Fruit fly (Drosophila melanogaster) whole organism, embryonic: Measurements from ENCODE around the gene Gclc.

Source experiments
- Asciz ChIP-seq: fragments of 200-800 bp; sonication (Bioruptor generic); optimal IDR thresholded peaks from 2 replicates; lab custom pipeline; 2017; ENCODE audit warnings: missing biosample characterization, mild to moderate bottlenecking, missing genetic modification characterization, missing genetic modification reagents
- B-H2 ChIP-seq: fragments of 200-800 bp; sonication (Bioruptor generic); optimal IDR thresholded peaks from 2 replicates; lab custom pipeline; 2018; ENCODE audit warnings: missing biosample characterization, mild to moderate bottlenecking, missing genetic modification characterization
- CG10366 ChIP-seq: fragments of 200-800 bp; sonication (Bioruptor generic); IDR thresholded peaks from 2 replicates; pipeline ENCODE4 v1.3.6; 2022; ENCODE audit warnings: missing biosample characterization, missing genetic modification characterization
- CG14965 ChIP-seq: fragments of 200-800 bp; sonication (Bioruptor generic); optimal IDR thresholded peaks from 2 replicates; lab custom pipeline; 2016; ENCODE audit warnings: missing biosample characterization, missing genetic modification characterization, borderline replicate concordance
- CG18599 ChIP-seq: fragments of 200-800 bp; sonication (Bioruptor generic); optimal IDR thresholded peaks from 3 replicates; lab custom pipeline; 2017; ENCODE audit warnings: missing biosample characterization, missing genetic modification characterization, mild to moderate bottlenecking, moderate library complexity, missing genetic modification reagents
- CG18619 ChIP-seq: fragments of 200-800 bp; sonication (Bioruptor generic); optimal IDR thresholded peaks from 3 replicates; lab custom pipeline; 2017; ENCODE audit warnings: missing biosample characterization, mild to moderate bottlenecking, missing genetic modification characterization
- CG2875 ChIP-seq: fragments of 200-800 bp; sonication (Bioruptor generic); optimal IDR thresholded peaks from 2 replicates; lab custom pipeline; 2017; ENCODE audit warnings: missing biosample characterization, mild to moderate bottlenecking, missing genetic modification characterization, missing genetic modification reagents
- CG3065 ChIP-seq: fragments of 200-800 bp; sonication (Bioruptor generic); optimal IDR thresholded peaks from 2 replicates; lab custom pipeline; 2016; ENCODE audit warnings: missing biosample characterization, missing genetic modification characterization
- CG4617 ChIP-seq: fragments of 200-800 bp; sonication (Bioruptor generic); optimal IDR thresholded peaks from 3 replicates; lab custom pipeline; 2016; ENCODE audit warnings: missing biosample characterization, missing genetic modification characterization, borderline replicate concordance
- CG5953 ChIP-seq: fragments of 200-800 bp; sonication (Bioruptor generic); IDR thresholded peaks from 2 replicates; pipeline ENCODE4 v1.3.6; 2022; ENCODE audit warnings: missing biosample characterization, missing genetic modification characterization
- CG6765 ChIP-seq: fragments of 200-800 bp; sonication (Bioruptor generic); optimal IDR thresholded peaks from 3 replicates; lab custom pipeline; 2017; ENCODE audit warnings: missing biosample characterization, mild to moderate bottlenecking, missing genetic modification characterization
- CG6791 ChIP-seq: fragments of 200-800 bp; sonication (Bioruptor generic); IDR thresholded peaks from 3 replicates; pipeline ENCODE4 v1.3.6; 2022; ENCODE audit warnings: missing biosample characterization, missing genetic modification characterization; ENCODE audit not compliant: partially characterized antibody
- CG7271 ChIP-seq: fragments of 200-800 bp; sonication (Bioruptor generic); optimal IDR thresholded peaks from 2 replicates; lab custom pipeline; 2018; ENCODE audit warnings: missing biosample characterization, mild to moderate bottlenecking, missing genetic modification characterization, moderate library complexity
- CG7839 ChIP-seq: fragments of 200-800 bp; sonication (Bioruptor generic); optimal IDR thresholded peaks from 3 replicates; lab custom pipeline; 2018; ENCODE audit warnings: missing biosample characterization, mild to moderate bottlenecking, missing genetic modification characterization, moderate library complexity
- CG8944 ChIP-seq: fragments of 200-800 bp; sonication (Bioruptor generic); optimal IDR thresholded peaks from 3 replicates; lab custom pipeline; 2016; ENCODE audit warnings: missing biosample characterization, missing genetic modification characterization
- CG9215 ChIP-seq: fragments of 200-800 bp; sonication (Bioruptor generic); IDR thresholded peaks from 2 replicates; pipeline ENCODE4 v1.3.6; 2022; ENCODE audit warnings: missing biosample characterization, missing genetic modification characterization
- CG9876 ChIP-seq: fragments of 200-800 bp; sonication (Bioruptor generic); optimal IDR thresholded peaks from 2 replicates; lab custom pipeline; 2016; ENCODE audit warnings: missing biosample characterization, missing genetic modification characterization
- D19B ChIP-seq: fragments of 200-800 bp; sonication (Bioruptor generic); optimal IDR thresholded peaks from 2 replicates; lab custom pipeline; 2017; ENCODE audit warnings: missing biosample characterization, mild to moderate bottlenecking, missing genetic modification characterization
- Dip2 ChIP-seq: fragments of 200-800 bp; sonication (Bioruptor generic); IDR thresholded peaks from 2 replicates; pipeline ENCODE4 v1.3.6; 2022; ENCODE audit warnings: missing biosample characterization, missing genetic modification characterization
- Hmr ChIP-seq: fragments of 200-800 bp; sonication (Bioruptor generic); optimal IDR thresholded peaks from 3 replicates; lab custom pipeline; 2017; ENCODE audit warnings: mild to moderate bottlenecking, missing biosample characterization, missing genetic modification reagents, missing genetic modification characterization
- Lhr ChIP-seq: fragments of 200-800 bp; sonication (Bioruptor generic); optimal IDR thresholded peaks from 3 replicates; lab custom pipeline; 2017; ENCODE audit warnings: mild to moderate bottlenecking, missing biosample characterization, missing genetic modification reagents, missing genetic modification characterization
- Ssrp ChIP-seq: fragments of 200-800 bp; sonication (Bioruptor generic); optimal IDR thresholded peaks from 2 replicates; lab custom pipeline; 2018; ENCODE audit warnings: missing biosample characterization, mild to moderate bottlenecking, missing genetic modification characterization, moderate library complexity
- Tbp ChIP-seq: fragments of >200 bp; optimal IDR thresholded peaks from 2 replicates; lab custom pipeline; 2018; ENCODE audit warnings: missing biosample characterization, missing genetic modification characterization
- Trl ChIP-seq, 3 experiments: fragments of >200 bp in 2 of 3; fragments of 200-800 bp in 1 of 3; sonication (Bioruptor generic) in 1 of 3; optimal IDR thresholded peaks; 2 replicates in 1 of 3; 3 replicates in 2 of 3; lab custom pipeline; 2016 to 2017; ENCODE audit warnings: missing biosample characterization in 1 of 3, missing genetic modification characterization in 1 of 3
- Vsx1 ChIP-seq: fragments of 200-800 bp; sonication (Bioruptor generic); optimal IDR thresholded peaks from 2 replicates; lab custom pipeline; 2017; ENCODE audit warnings: missing biosample characterization, mild to moderate bottlenecking, missing genetic modification characterization, missing genetic modification reagents
- bigmax ChIP-seq: fragments of 200-800 bp; sonication (Bioruptor generic); optimal IDR thresholded peaks from 2 replicates; lab custom pipeline; 2018; ENCODE audit warnings: missing biosample characterization, mild to moderate bottlenecking, missing genetic modification characterization
- cad ChIP-seq: fragments of >200 bp; optimal IDR thresholded peaks from 2 replicates; lab custom pipeline; 2017; ENCODE audit warnings: missing biosample characterization, missing genetic modification characterization
- cg ChIP-seq: fragments of 200-800 bp; sonication (Bioruptor generic); optimal IDR thresholded peaks from 3 replicates; lab custom pipeline; 2019; ENCODE audit warnings: missing biosample characterization, mild to moderate bottlenecking, missing genetic modification characterization, moderate library complexity
- crol ChIP-seq: fragments of 200-800 bp; sonication (Bioruptor generic); IDR thresholded peaks from 2 replicates; pipeline ENCODE4 v1.3.6; 2022; ENCODE audit warnings: missing biosample characterization, missing genetic modification characterization
- cwo ChIP-seq: fragments of 200-800 bp; sonication (Bioruptor generic); optimal IDR thresholded peaks from 3 replicates; lab custom pipeline; 2017; ENCODE audit warnings: missing biosample characterization, missing genetic modification characterization, mild to moderate bottlenecking, moderate library complexity, missing genetic modification reagents
- dmrt11E ChIP-seq: fragments of 200-800 bp; sonication (Bioruptor generic); optimal IDR thresholded peaks from 3 replicates; lab custom pipeline; 2018; ENCODE audit warnings: missing biosample characterization, mild to moderate bottlenecking, missing genetic modification characterization, moderate library complexity
- eve ChIP-seq, 2 experiments: fragments of >200 bp; optimal IDR thresholded peaks; 2 replicates each; lab custom pipeline; 2017; ENCODE audit warnings: missing biosample characterization in 2 of 2, missing genetic modification characterization in 2 of 2
- gcm2 ChIP-seq: fragments of 200-800 bp; sonication (Bioruptor generic); optimal IDR thresholded peaks from 2 replicates; lab custom pipeline; 2016; ENCODE audit warnings: missing biosample characterization, missing genetic modification characterization
- gfzf ChIP-seq: fragments of 200-800 bp; sonication (Bioruptor generic); optimal IDR thresholded peaks from 2 replicates; lab custom pipeline; 2016; ENCODE audit warnings: missing biosample characterization, mild to moderate bottlenecking, missing genetic modification characterization, moderate library complexity
- gro ChIP-seq: fragments of 200-800 bp; sonication (Bioruptor generic); optimal IDR thresholded peaks from 2 replicates; lab custom pipeline; 2016; ENCODE audit warnings: missing biosample characterization, missing genetic modification characterization
- gsb ChIP-seq: fragments of 200-800 bp; sonication (Bioruptor generic); IDR thresholded peaks from 2 replicates; pipeline ENCODE4 v1.3.6; 2022; ENCODE audit warnings: missing biosample characterization, missing genetic modification characterization
- gsb-n ChIP-seq: fragments of 200-800 bp; sonication (Bioruptor generic); optimal IDR thresholded peaks from 3 replicates; lab custom pipeline; 2018; ENCODE audit warnings: missing biosample characterization, mild to moderate bottlenecking, missing genetic modification characterization
- h ChIP-seq: fragments of >200 bp; optimal IDR thresholded peaks from 2 replicates; lab custom pipeline; 2017
- hbn ChIP-seq: fragments of 200-800 bp; sonication (Bioruptor generic); IDR thresholded peaks from 2 replicates; pipeline ENCODE4 v1.3.6; 2022; ENCODE audit warnings: missing biosample characterization, missing genetic modification characterization; ENCODE audit not compliant: partially characterized antibody
- hth ChIP-seq: fragments of >200 bp; optimal IDR thresholded peaks from 2 replicates; lab custom pipeline; 2017; ENCODE audit warnings: inconsistent platforms
- p53 ChIP-seq: fragments of 200-800 bp; sonication (Bioruptor generic); optimal IDR thresholded peaks from 2 replicates; lab custom pipeline; 2016; ENCODE audit warnings: missing biosample characterization, missing genetic modification characterization
- pan ChIP-seq, 4 experiments: fragments of >200 bp in 3 of 4; fragments of 200-800 bp in 1 of 4; sonication (Bioruptor generic) in 1 of 4; optimal IDR thresholded peaks in 3 of 4; IDR thresholded peaks in 1 of 4; 2 replicates each; pipeline versions ENCODE4 v1.3.6 to Lab custom; 2017 to 2022; ENCODE audit warnings: missing biosample characterization in 2 of 4, missing genetic modification characterization in 2 of 4, mixed read lengths in 1 of 4
- pita ChIP-seq: fragments of 200-800 bp; sonication (Bioruptor generic); optimal IDR thresholded peaks from 2 replicates; lab custom pipeline; 2017; ENCODE audit warnings: missing biosample characterization, mild to moderate bottlenecking, missing genetic modification characterization
- row ChIP-seq: fragments of 200-800 bp; sonication (Bioruptor generic); IDR thresholded peaks from 3 replicates; pipeline ENCODE4 v1.3.6; 2022; ENCODE audit warnings: missing biosample characterization, missing genetic modification characterization
- sd ChIP-seq: fragments of 200-800 bp; sonication (Bioruptor generic); optimal IDR thresholded peaks from 3 replicates; lab custom pipeline; 2018; ENCODE audit warnings: missing biosample characterization, mild to moderate bottlenecking, missing genetic modification characterization, moderate library complexity
- trem ChIP-seq: fragments of 200-800 bp; optimal IDR thresholded peaks from 3 replicates; lab custom pipeline; 2019; ENCODE audit warnings: missing biosample characterization, mild to moderate bottlenecking, missing genetic modification characterization, moderate library complexity
- twi ChIP-seq: fragments of 200-800 bp; optimal IDR thresholded peaks from 2 replicates; lab custom pipeline; 2019; ENCODE audit warnings: missing biosample characterization, mild to moderate bottlenecking, missing genetic modification characterization, moderate library complexity
- wek ChIP-seq: fragments of 200-800 bp; sonication (Bioruptor generic); optimal IDR thresholded peaks from 3 replicates; lab custom pipeline; 2018; ENCODE audit warnings: missing biosample characterization, mild to moderate bottlenecking, missing genetic modification characterization, moderate library complexity
- wor ChIP-seq: fragments of 200-800 bp; sonication (Bioruptor generic); IDR thresholded peaks from 2 replicates; pipeline ENCODE4 v1.3.6; 2022; ENCODE audit warnings: missing biosample characterization, missing genetic modification characterization

Gclc gene

DNA sequence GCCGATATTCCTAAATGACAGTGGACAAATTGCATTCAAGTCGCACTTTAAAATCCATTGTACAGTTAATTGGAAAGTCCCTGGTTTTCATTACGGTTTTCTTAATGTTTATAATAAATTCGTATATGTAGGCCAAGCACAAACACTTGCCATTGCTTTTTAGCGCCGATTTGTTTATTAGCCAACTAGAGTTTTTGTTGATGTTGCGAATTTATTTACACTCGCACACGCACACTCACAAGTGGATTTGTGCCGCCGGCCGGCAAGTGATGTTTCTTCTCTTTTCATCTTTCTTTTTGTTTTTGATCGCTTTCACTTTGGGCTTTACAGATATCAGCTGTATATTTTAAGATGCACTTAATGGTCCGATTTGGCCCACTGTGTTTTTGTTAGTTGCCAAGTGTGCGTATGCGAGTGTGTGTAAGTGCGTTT lies 58.6 kb downstream of the Gclc start (continued):
- peak; percentile 32 for TF ChIP-seq gsb-n (tag; lab: Kevin White, UChicago)
- peak; percentile 79 for TF ChIP-seq Ssrp
- no peak for TF ChIP-seq CG7271 (tag; lab: Kevin White, UChicago)
- TF ChIP-seq CG7839 (tag; lab: Kevin White, UChicago) = peak; percentile 85
- no peak for TF ChIP-seq CG6791
- peak; percentile 48 for TF ChIP-seq cwo (GFP tag; lab: Kevin White, UChicago)
- TF ChIP-seq p53 (GFP tag; lab: Kevin White, UChicago) = peak; percentile 40
- no peak for TF ChIP-seq hth (lab: Kevin White, UChicago)
- TF ChIP-seq CG14965 (GFP tag; lab: Kevin White, UChicago) = no peak
- no peak for TF ChIP-seq cad (GFP tag; lab: Kevin White, UChicago)
- TF ChIP-seq CG8944 (GFP tag; lab: Kevin White, UChicago) = peak; percentile 78
- TF ChIP-seq CG4617 = peak; percentile 29
- no peak for TF ChIP-seq B-H2 (GFP tag; lab: Kevin White, UChicago)
- TF ChIP-seq h (lab: Kevin White, UChicago) = no peak
- TF ChIP-seq CG3065 (GFP tag; lab: Kevin White, UChicago) = peak; percentile 8
- TF ChIP-seq wor (GFP tag; lab: Robert Waterston, UW) = no peak; the same call in 1 of the 2 replicates
- no peak for TF ChIP-seq Dip2 (GFP tag; lab: Robert Waterston, UW)
- TF ChIP-seq crol = no peak
- peak; percentile 47 for TF ChIP-seq twi
- TF ChIP-seq Hmr (GFP tag; lab: Kevin White, UChicago) = peak; percentile 79
- TF ChIP-seq CG10366 (GFP tag; lab: Robert Waterston, UW) = peak; percentile 22; the same call in 1 of the 2 replicates
- no peak for TF ChIP-seq pita
- peak; percentile 68 for TF ChIP-seq CG9876 (GFP tag; lab: Kevin White, UChicago)
- no peak for TF ChIP-seq CG5953 (GFP tag; lab: Robert Waterston, UW)
- TF ChIP-seq eve (GFP tag; optimal IDR thresholded peaks at IDR 0.05; lab: Kevin White, UChicago) = peak in 1 of 2 experiments; percentile 85
- TF ChIP-seq CG9215 (GFP tag; lab: Robert Waterston, UW) = peak; percentile 60
- TF ChIP-seq bigmax (GFP tag; lab: Kevin White, UChicago) = no peak
- peak; percentile 69 for TF ChIP-seq D19B (GFP tag; lab: Kevin White, UChicago)
- TF ChIP-seq Trl (optimal IDR thresholded peaks at IDR 0.05; lab: Kevin White, UChicago) = no peak
- peak; percentile 70 for TF ChIP-seq Trl (GFP tag; optimal IDR thresholded peaks at IDR 0.05; lab: Kevin White, UChicago)
- no peak for TF ChIP-seq sd (tag; lab: Kevin White, UChicago)
- peak; percentile 75 for TF ChIP-seq CG18619 (GFP tag; lab: Kevin White, UChicago)
- TF ChIP-seq CG2875 (GFP tag; lab: Kevin White, UChicago) = peak; percentile 29
- peak; percentile 72 for TF ChIP-seq CG18599
- TF ChIP-seq gfzf (GFP tag; lab: Kevin White, UChicago) = no peak
- no peak for TF ChIP-seq wek (GFP tag; lab: Kevin White, UChicago)
- TF ChIP-seq Lhr (GFP tag; lab: Kevin White, UChicago) = no peak
- no peak for TF ChIP-seq hbn (GFP tag; lab: Robert Waterston, UW)
- TF ChIP-seq gcm2 = no peak
- no peak for TF ChIP-seq gro (GFP tag; lab: Kevin White, UChicago)
- TF ChIP-seq Vsx1 (GFP tag; lab: Kevin White, UChicago) = peak; percentile 49
- peak; percentile 71 for TF ChIP-seq dmrt11E (tag; lab: Kevin White, UChicago)
- TF ChIP-seq row = peak; percentile 78; the same call in 2 of the 3 replicates
- TF ChIP-seq gsb (GFP tag; lab: Robert Waterston, UW) = 0 out of 2 replicates have a peak, but pooled peaks have one; percentile 38
- TF ChIP-seq pan (optimal IDR thresholded peaks at IDR 0.05; lab: Kevin White, UChicago) = no peak
- peak in 1 of 2 experiments; percentile 46 for TF ChIP-seq pan (GFP tag; optimal IDR thresholded peaks at IDR 0.05 in 1 of 2, IDR thresholded peaks at IDR 0.05 in 1 of 2)
- no peak for TF ChIP-seq cg
- TF ChIP-seq Asciz = peak; percentile 58
- peak; percentile 25 for TF ChIP-seq CG6765
- TF ChIP-seq Tbp (GFP tag; lab: Kevin White, UChicago) = no peak
- no peak for TF ChIP-seq trem (tag; lab: Kevin White, UChicago)
